Worm (Caenorhabditis elegans) whole organism, mixed stage, embryonic: Measurements from ENCODE around the gene clec-123.

Source experiments
- M03D4.4 ChIP-seq: sonication (generic microtip); optimal IDR thresholded peaks from 2 replicates; lab custom pipeline; 2017; ENCODE audit warnings: mild to moderate bottlenecking, missing genetic modification characterization, missing compliant biosample characterization
- ceh-39 ChIP-seq: fragments of 150-350 bp; optimal IDR thresholded peaks from 2 replicates; lab custom pipeline; 2014; ENCODE audit warnings: missing biosample characterization, missing genetic modification characterization
- ceh-43 ChIP-seq: fragments of 200-800 bp; sonication (Bioruptor generic); optimal IDR thresholded peaks from 2 replicates; lab custom pipeline; 2018; ENCODE audit warnings: mild to moderate bottlenecking, missing genetic modification characterization, moderate library complexity, missing compliant biosample characterization
- ces-1 ChIP-seq: fragments of 150-350 bp; optimal IDR thresholded peaks from 2 replicates; lab custom pipeline; 2014; ENCODE audit warnings: missing biosample characterization, missing genetic modification reagents, missing genetic modification characterization
- elt-3 ChIP-seq: fragments of 150-350 bp; optimal IDR thresholded peaks from 2 replicates; lab custom pipeline; 2014; ENCODE audit warnings: missing biosample characterization, missing genetic modification characterization
- lin-32 ChIP-seq: fragments of 200-800 bp; sonication (Bioruptor generic); optimal IDR thresholded peaks from 2 replicates; lab custom pipeline; 2018; ENCODE audit warnings: mild to moderate bottlenecking, missing genetic modification characterization, missing compliant biosample characterization
- nhr-12 ChIP-seq: fragments of 150-350 bp; optimal IDR thresholded peaks from 2 replicates; lab custom pipeline; 2014; ENCODE audit warnings: missing biosample characterization, missing genetic modification characterization
- nhr-237 ChIP-seq: fragments of 150-350 bp; optimal IDR thresholded peaks from 2 replicates; lab custom pipeline; 2014; ENCODE audit warnings: missing biosample characterization, missing genetic modification characterization
- nhr-28 ChIP-seq: fragments of 150-350 bp; optimal IDR thresholded peaks from 2 replicates; lab custom pipeline; 2014; ENCODE audit warnings: missing biosample characterization, missing genetic modification characterization
- pha-4 ChIP-seq: fragments of 150-350 bp; optimal IDR thresholded peaks from 2 replicates; lab custom pipeline; 2018; ENCODE audit warnings: missing biosample characterization, missing genetic modification reagents, missing genetic modification characterization
- unc-39 ChIP-seq: fragments of 150-350 bp; optimal IDR thresholded peaks from 2 replicates; lab custom pipeline; 2014; ENCODE audit warnings: missing biosample characterization, missing genetic modification characterization

- TF ChIP-seq ceh-39 (tag; lab: Kevin White, UChicago) (no peak), ces-1 (GFP tag; lab: Kevin White, UChicago) (no peak), pha-4 (no peak), unc-39 (no peak), nhr-12 (tag; lab: Kevin White, UChicago) (no peak), ceh-43 (GFP tag; lab: Kevin White, UChicago) (no peak), nhr-237 (no peak), M03D4.4 (tag; lab: Kevin White, UChicago) (no peak), elt-3 (no peak), lin-32 (GFP tag; lab: Kevin White, UChicago) (no peak), nhr-28 (no peak)
These were observed 26.9 kb upstream of the clec-123 start for ce11 chrII:3087134-3087533.
